Worm (Caenorhabditis elegans): ENCODE results near the gene C55A6.3.

ce11 chrV:11514677-11515076, 1.3 kb upstream of the C55A6.3 start, which contains the start of gene C55A6.6:
- TF ChIP-seq nhr-11 (tag; optimal IDR thresholded peaks at IDR 0.05) (no peak), dmd-4 (tag; optimal IDR thresholded peaks at IDR 0.05) (no peak), ztf-4 (tag; optimal IDR thresholded peaks at IDR 0.05) (no peak), gmeb-1 (tag; optimal IDR thresholded peaks at IDR 0.05) (no peak), ZK546.5 (tag; optimal IDR thresholded peaks at IDR 0.05) (no peak), nhr-25 (tag; optimal IDR thresholded peaks at IDR 0.05) (no peak), skn-1 (tag; optimal IDR thresholded peaks at IDR 0.05) (no peak), R02D3.7 (tag; optimal IDR thresholded peaks at IDR 0.05) (no peak), ztf-11 (tag; optimal IDR thresholded peaks at IDR 0.05) (no peak), elt-1 (tag; optimal IDR thresholded peaks at IDR 0.05) (no peak), ama-1 (optimal IDR thresholded peaks at IDR 0.05) (no peak)
